Worm (Caenorhabditis elegans) whole organism, late embryonic: ENCODE results near the gene fbxb-31.

Experiments used
- C38D4.7 ChIP-seq: fragments of 200-800 bp; sonication (Bioruptor generic); optimal IDR thresholded peaks from 2 replicates; lab custom pipeline; 2018; ENCODE audit warnings: mild to moderate bottlenecking, missing genetic modification characterization, moderate library complexity, missing compliant biosample characterization
- F13H6.1 ChIP-seq: sonication (generic microtip); optimal IDR thresholded peaks from 2 replicates; lab custom pipeline; 2016; ENCODE audit warnings: missing genetic modification characterization, missing compliant biosample characterization
- ama-1 ChIP-seq: fragments of 150-350 bp; optimal IDR thresholded peaks from 2 replicates; lab custom pipeline; 2014
- ceh-48 ChIP-seq: sonication (generic microtip); optimal IDR thresholded peaks from 2 replicates; lab custom pipeline; 2016; ENCODE audit warnings: missing genetic modification characterization, inconsistent platforms, missing compliant biosample characterization
- hlh-8 ChIP-seq: sonication (generic microtip); optimal IDR thresholded peaks from 2 replicates; lab custom pipeline; 2016; ENCODE audit warnings: missing genotype, missing genetic modification characterization, missing compliant biosample characterization
- nhr-232 ChIP-seq: sonication (generic microtip); optimal IDR thresholded peaks from 2 replicates; lab custom pipeline; 2016; ENCODE audit warnings: missing genetic modification characterization, missing compliant biosample characterization

DNA sequence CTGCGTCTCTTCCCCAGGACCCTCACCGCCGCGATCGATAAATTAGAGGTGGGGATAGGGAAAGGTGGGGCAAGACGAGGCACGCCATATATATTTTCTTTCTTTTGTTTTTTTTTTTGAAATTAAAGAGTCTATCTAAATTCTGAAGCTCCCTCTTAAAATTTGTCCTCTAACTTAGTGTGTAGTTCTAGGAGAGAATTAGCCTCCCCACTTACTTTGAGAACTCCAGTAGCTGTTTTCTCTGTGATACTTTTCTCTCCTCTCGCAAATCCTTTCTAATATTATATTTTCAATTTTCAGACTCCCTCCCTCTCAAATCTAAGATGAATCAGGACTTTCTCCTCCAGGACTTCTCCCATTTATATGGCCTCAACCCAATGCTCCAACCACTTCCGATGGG is 17.1 kb downstream of the fbxb-31 start, which contains the start of gene M151.7:
- TF ChIP-seq ama-1 (lab: Kevin White, UChicago): no peak
- no peak for TF ChIP-seq nhr-232 (tag; lab: Kevin White, UChicago)
- TF ChIP-seq ceh-48 (tag; lab: Kevin White, UChicago): no peak
- TF ChIP-seq hlh-8 (tag; lab: Kevin White, UChicago): no peak
- TF ChIP-seq C38D4.7 (GFP tag; lab: Kevin White, UChicago): no peak
- TF ChIP-seq F13H6.1 (tag; lab: Kevin White, UChicago): no peak
